Fruit fly (Drosophila melanogaster) whole organism, pupa: ENCODE data around the gene Ilp2.

Source experiments
- CG12605 ChIP-seq: fragments of 200-800 bp; sonication (Bioruptor generic); IDR thresholded peaks from 2 replicates; pipeline ENCODE4 v1.3.6; 2022; ENCODE audit warnings: missing biosample characterization, missing genetic modification characterization
- CG13204 ChIP-seq: fragments of 200-800 bp; sonication (Bioruptor generic); optimal IDR thresholded peaks from 2 replicates; lab custom pipeline; 2018; ENCODE audit warnings: missing biosample characterization, mild to moderate bottlenecking, missing genetic modification characterization, moderate library complexity
- CG34367 ChIP-seq: fragments of 200-800 bp; sonication (Bioruptor generic); optimal IDR thresholded peaks from 2 replicates; lab custom pipeline; 2018; ENCODE audit warnings: missing biosample characterization, mild to moderate bottlenecking, missing genetic modification characterization
- D1 ChIP-seq: fragments of 200-800 bp; sonication (Bioruptor generic); optimal IDR thresholded peaks from 2 replicates; lab custom pipeline; 2018; ENCODE audit warnings: missing biosample characterization, mild to moderate bottlenecking, missing genetic modification characterization, moderate library complexity
- EcR ChIP-seq: fragments of 200-800 bp; sonication (Bioruptor generic); optimal IDR thresholded peaks from 3 replicates; lab custom pipeline; 2019; ENCODE audit warnings: missing biosample characterization, missing genetic modification characterization, mild to moderate bottlenecking, moderate library complexity, missing genetic modification reagents
- Ets98B ChIP-seq: fragments of 200-800 bp; sonication (Bioruptor generic); IDR thresholded peaks from 2 replicates; pipeline ENCODE4 v1.3.6; 2022; ENCODE audit warnings: missing biosample characterization, missing genetic modification characterization
- Pif1A ChIP-seq: fragments of 200-800 bp; sonication (Bioruptor generic); optimal IDR thresholded peaks from 3 replicates; lab custom pipeline; 2016; ENCODE audit warnings: missing biosample characterization, missing genetic modification characterization

DNA sequence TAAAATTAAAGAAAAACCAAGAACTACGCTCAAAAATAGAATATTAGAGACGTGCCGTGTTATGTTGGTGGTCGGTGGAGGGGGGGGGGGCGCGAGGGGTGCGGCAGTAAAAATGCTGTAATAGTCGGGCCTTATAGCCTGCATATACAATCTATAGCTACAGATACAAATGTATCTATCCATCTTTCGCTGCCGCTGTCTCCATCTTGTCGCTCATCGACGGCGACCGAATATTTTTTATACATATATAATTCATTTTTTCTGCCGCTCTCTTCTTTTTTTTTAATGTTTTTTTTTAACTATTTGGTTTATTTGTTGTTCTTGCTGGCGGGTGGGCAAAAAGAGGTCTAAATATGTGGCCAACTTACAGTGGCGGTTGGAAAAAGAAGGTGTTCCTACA is 15.1 kb downstream of the Ilp2 start:
- TF ChIP-seq D1 (no peak), CG12605 (GFP tag; lab: Robert Waterston, UW) (no peak; the same call in 1 of the 2 replicates), Pif1A (no peak), CG13204 (GFP tag; lab: Kevin White, UChicago) (no peak), Ets98B (GFP tag; lab: Robert Waterston, UW) (peak; percentile 50), CG34367 (tag; lab: Kevin White, UChicago) (no peak), EcR (GFP tag; lab: Kevin White, UChicago) (no peak)
